Worm (Caenorhabditis elegans): ENCODE data around the gene cysl-1.

- TF ChIP-seq nhr-12 (tag; optimal IDR thresholded peaks at IDR 0.05): no peak
- no peak for TF ChIP-seq lsy-2 (tag; optimal IDR thresholded peaks at IDR 0.05)
- TF ChIP-seq efl-1 (optimal IDR thresholded peaks at IDR 0.05): no peak
- TF ChIP-seq efl-1 (GFP tag; optimal IDR thresholded peaks at IDR 0.05 in 1 of 2): no peak
- no peak for TF ChIP-seq xbp-1 (tag; optimal IDR thresholded peaks at IDR 0.05)
- no peak for TF ChIP-seq zag-1 (tag; optimal IDR thresholded peaks at IDR 0.05)
- TF ChIP-seq aly-2 (tag; optimal IDR thresholded peaks at IDR 0.05): no peak
- TF ChIP-seq ztf-11 (tag; optimal IDR thresholded peaks at IDR 0.05): no peak
- no peak for TF ChIP-seq lin-13 (GFP tag; optimal IDR thresholded peaks at IDR 0.05)
These were observed 46.3 kb upstream of the cysl-1 start, which contains the start of gene F19C6.2 for ce11 chrX:10000635-10001034.

Data from whole organism, L1 larva.